Worm (Caenorhabditis elegans): ENCODE measurements around the gene T05A7.12.

T05A7.12 gene

ce11 chrII:4701482-4702119 lies 38.5 kb upstream of the T05A7.12 start, which contains the start of gene unc-85:
Gene unc-85 (plus strand): TSS chrII:4702069.
- peak; percentile 67 for TF ChIP-seq lsy-2 (tag; optimal IDR thresholded peaks at IDR 0.05)
- TF ChIP-seq unc-120 (tag; optimal IDR thresholded peaks at IDR 0.05; ENCODE audit: poor library complexity, severe bottlenecking), result peak; percentile 68
- peak; percentile 29 for TF ChIP-seq ztf-11 (tag; optimal IDR thresholded peaks at IDR 0.05)
- TF ChIP-seq cnd-1 (tag; optimal IDR thresholded peaks at IDR 0.05), result peak; percentile 48
- peak; percentile 77 for TF ChIP-seq mls-2 (tag; optimal IDR thresholded peaks at IDR 0.05)
- TF ChIP-seq ham-2 (GFP tag; optimal IDR thresholded peaks at IDR 0.05), result peak; percentile 48
- TF ChIP-seq lin-13 (tag; optimal IDR thresholded peaks at IDR 0.05), result peak; percentile 12
- TF ChIP-seq ceh-43 (GFP tag; optimal IDR thresholded peaks at IDR 0.05), result peak; percentile 66
- TF ChIP-seq mep-1 (tag; optimal IDR thresholded peaks at IDR 0.05), result peak; percentile 70
- TF ChIP-seq ces-1 (GFP tag; optimal IDR thresholded peaks at IDR 0.05), result peak; percentile 48
- TF ChIP-seq M03D4.4 (tag; optimal IDR thresholded peaks at IDR 0.05), result peak; percentile 57
- TF ChIP-seq drap-1 (GFP tag; optimal IDR thresholded peaks at IDR 0.05), result peak; percentile 68
- TF ChIP-seq elt-1 (tag; optimal IDR thresholded peaks at IDR 0.05; ENCODE audit: borderline replicate concordance, insufficient read depth), result peak; percentile 6
- peak; percentile 6 for TF ChIP-seq hlh-1 (tag; optimal IDR thresholded peaks at IDR 0.05)
- TF ChIP-seq sptf-1 (tag; optimal IDR thresholded peaks at IDR 0.05), result peak; percentile 87
- TF ChIP-seq nhr-237 (tag; optimal IDR thresholded peaks at IDR 0.05), result peak; percentile 60

- TF ChIP-seq hlh-1 (tag; optimal IDR thresholded peaks at IDR 0.05) (peak; percentile 43), pha-4 (tag; optimal IDR thresholded peaks at IDR 0.05) (peak; percentile 85), nhr-28 (tag; optimal IDR thresholded peaks at IDR 0.05) (no peak), nhr-237 (tag; optimal IDR thresholded peaks at IDR 0.05) (peak; percentile 71), unc-39 (tag; optimal IDR thresholded peaks at IDR 0.05) (no peak), lsy-2 (tag; optimal IDR thresholded peaks at IDR 0.05) (peak; percentile 99), unc-62 (GFP tag; optimal IDR thresholded peaks at IDR 0.05) (peak; percentile 88), ceh-83 (GFP tag; optimal IDR thresholded peaks at IDR 0.05) (no peak), ceh-39 (tag; optimal IDR thresholded peaks at IDR 0.05) (peak; percentile 55), sptf-1 (tag; optimal IDR thresholded peaks at IDR 0.05) (peak; percentile 8), lin-13 (tag; optimal IDR thresholded peaks at IDR 0.05) (peak; percentile 42), mep-1 (tag; optimal IDR thresholded peaks at IDR 0.05) (peak; percentile 55), ces-1 (GFP tag; optimal IDR thresholded peaks at IDR 0.05) (peak; percentile 80)
Measured at ce11 chrII:4698266-4698771, 35.2 kb upstream of the T05A7.12 start, which contains the start of the genes rpn-5 and scc-1. Gene rpn-5 (minus strand): TSS chrII:4698427. Gene scc-1 (plus strand): TSS chrII:4698721.

- TF ChIP-seq ces-1 (GFP tag; optimal IDR thresholded peaks at IDR 0.05) (no peak), lsy-2 (tag; optimal IDR thresholded peaks at IDR 0.05) (no peak), cnd-1 (tag; optimal IDR thresholded peaks at IDR 0.05) (no peak), mep-1 (tag; optimal IDR thresholded peaks at IDR 0.05) (no peak), blmp-1 (tag; optimal IDR thresholded peaks at IDR 0.05) (no peak), nhr-76 (tag; optimal IDR thresholded peaks at IDR 0.05) (no peak), pha-4 (tag; optimal IDR thresholded peaks at IDR 0.05) (no peak), nhr-237 (tag; optimal IDR thresholded peaks at IDR 0.05) (no peak), zip-8 (tag; optimal IDR thresholded peaks at IDR 0.05) (no peak), sem-2 (GFP tag; optimal IDR thresholded peaks at IDR 0.05) (no peak)
Measured at ce11 chrII:4696055-4696454, 33.0 kb upstream of the T05A7.12 start.

ce11 chrII:4693129-4693528 lies 30.0 kb upstream of the T05A7.12 start, which contains the start of gene F10G7.5:
Gene F10G7.5 (plus strand): TSS chrII:4693414.
- TF ChIP-seq ztf-11 (tag; optimal IDR thresholded peaks at IDR 0.05) (no peak), ces-1 (GFP tag; optimal IDR thresholded peaks at IDR 0.05) (no peak), pha-4 (tag; optimal IDR thresholded peaks at IDR 0.05) (peak; percentile 47), ceh-39 (tag; optimal IDR thresholded peaks at IDR 0.05) (no peak), mab-5 (tag; optimal IDR thresholded peaks at IDR 0.05) (no peak), sptf-1 (tag; optimal IDR thresholded peaks at IDR 0.05) (no peak), cnd-1 (tag; optimal IDR thresholded peaks at IDR 0.05) (no peak), lin-13 (tag; optimal IDR thresholded peaks at IDR 0.05) (no peak)

ce11 chrII:4689477-4689876 lies 26.4 kb upstream of the T05A7.12 start, which contains the start of gene F10G7.12:
Gene F10G7.12 (plus strand): TSS chrII:4689777.
- TF ChIP-seq lin-13 (tag; optimal IDR thresholded peaks at IDR 0.05) (no peak), mls-2 (tag; optimal IDR thresholded peaks at IDR 0.05) (no peak), snpc-4 (tag; optimal IDR thresholded peaks at IDR 0.05) (no peak), zip-8 (tag; optimal IDR thresholded peaks at IDR 0.05) (no peak), ham-2 (GFP tag; optimal IDR thresholded peaks at IDR 0.05) (no peak), elt-3 (tag; optimal IDR thresholded peaks at IDR 0.05) (no peak), nhr-76 (tag; optimal IDR thresholded peaks at IDR 0.05) (no peak), unc-39 (tag; optimal IDR thresholded peaks at IDR 0.05) (no peak), lsy-2 (tag; optimal IDR thresholded peaks at IDR 0.05) (no peak), tbx-8 (GFP tag; optimal IDR thresholded peaks at IDR 0.05) (no peak), nhr-12 (tag; optimal IDR thresholded peaks at IDR 0.05) (no peak), M03D4.4 (tag; optimal IDR thresholded peaks at IDR 0.05) (no peak), unc-62 (GFP tag; optimal IDR thresholded peaks at IDR 0.05) (no peak), mep-1 (tag; optimal IDR thresholded peaks at IDR 0.05) (no peak), ceh-43 (GFP tag; optimal IDR thresholded peaks at IDR 0.05) (no peak)
